Worm (Caenorhabditis elegans) whole organism, early embryonic: Measurements from ENCODE around the gene lury-1.

Experiments
- B0310.2 ChIP-seq: sonication (generic microtip); optimal IDR thresholded peaks from 2 replicates; lab custom pipeline; 2016; ENCODE audit warnings: mild to moderate bottlenecking, missing genetic modification characterization, missing compliant biosample characterization
- F13C5.2 ChIP-seq: sonication (generic microtip); optimal IDR thresholded peaks from 2 replicates; lab custom pipeline; 2017; ENCODE audit warnings: mild to moderate bottlenecking, missing genetic modification characterization, inconsistent platforms, missing compliant biosample characterization
- aly-1 ChIP-seq: sonication (generic microtip); optimal IDR thresholded peaks from 2 replicates; lab custom pipeline; 2016; ENCODE audit warnings: missing genetic modification characterization, missing compliant biosample characterization
- ama-1 ChIP-seq: fragments of 150-350 bp; optimal IDR thresholded peaks from 2 replicates; lab custom pipeline; 2014
- ceh-13 ChIP-seq: fragments of 200-800 bp; sonication (Bioruptor generic); optimal IDR thresholded peaks from 2 replicates; lab custom pipeline; 2018; ENCODE audit warnings: mild to moderate bottlenecking, missing genetic modification characterization, missing compliant biosample characterization
- ceh-36 ChIP-seq: sonication (generic microtip); optimal IDR thresholded peaks from 2 replicates; lab custom pipeline; 2016; ENCODE audit warnings: missing genetic modification characterization, inconsistent platforms, missing compliant biosample characterization
- ets-7 ChIP-seq: sonication (generic microtip); optimal IDR thresholded peaks from 2 replicates; lab custom pipeline; 2016; ENCODE audit warnings: missing genotype, missing genetic modification characterization, missing compliant biosample characterization
- flt-1 ChIP-seq: fragments of 200-800 bp; sonication (Bioruptor generic); IDR thresholded peaks from 2 replicates; pipeline ENCODE4 v1.3.6; 2022; ENCODE audit warnings: missing genetic modification characterization, missing compliant biosample characterization
- hmbx-1 ChIP-seq: sonication (generic microtip); optimal IDR thresholded peaks from 2 replicates; lab custom pipeline; 2016; ENCODE audit warnings: mild to moderate bottlenecking, missing genetic modification characterization, missing compliant biosample characterization
- hmg-4 ChIP-seq: fragments of 200-800 bp; sonication (Bioruptor generic); optimal IDR thresholded peaks from 2 replicates; lab custom pipeline; 2018; ENCODE audit warnings: mild to moderate bottlenecking, missing genetic modification characterization, missing compliant biosample characterization
- hnd-1 ChIP-seq: sonication (generic microtip); optimal IDR thresholded peaks from 2 replicates; lab custom pipeline; 2016; ENCODE audit warnings: missing genetic modification characterization, missing compliant biosample characterization
- pes-1 ChIP-seq: fragments of 200-800 bp; sonication (Bioruptor generic); IDR thresholded peaks from 2 replicates; pipeline ENCODE4 v1.3.6; 2022; ENCODE audit warnings: missing genetic modification reagents, missing genetic modification characterization, missing compliant biosample characterization
- scrt-1 ChIP-seq: fragments of 200-800 bp; sonication (Bioruptor generic); IDR thresholded peaks from 2 replicates; pipeline ENCODE4 v1.3.6; 2022; ENCODE audit warnings: missing genetic modification characterization, missing compliant biosample characterization
- sea-1 ChIP-seq: fragments of 200-800 bp; sonication (Bioruptor generic); conservative IDR thresholded peaks from 2 replicates; pipeline ENCODE4 v1.3.6; 2022; ENCODE audit warnings: missing genetic modification characterization, missing compliant biosample characterization
- tbx-11 ChIP-seq: fragments of 200-800 bp; sonication (Bioruptor generic); IDR thresholded peaks from 2 replicates; pipeline ENCODE4 v1.3.6; 2022; ENCODE audit warnings: missing genetic modification characterization, missing compliant biosample characterization
- tbx-37 ChIP-seq: fragments of 200-800 bp; sonication (Bioruptor generic); conservative IDR thresholded peaks from 2 replicates; pipeline ENCODE4 v1.3.6; 2022; ENCODE audit warnings: missing genetic modification reagents, missing genetic modification characterization, missing compliant biosample characterization
- tra-4 ChIP-seq: sonication (generic microtip); optimal IDR thresholded peaks from 2 replicates; lab custom pipeline; 2017; ENCODE audit warnings: missing genetic modification characterization, missing compliant biosample characterization

Gene lury-1

ce11 chrIII:12186111-12186510 lies at the start of gene lury-1:
lury-1 (plus strand) TSS chrIII:12186411.
- TF ChIP-seq ceh-13 (GFP tag; lab: Kevin White, UChicago), result no peak

ce11 chrIII:12137095-12137494 lies 49.1 kb upstream of the lury-1 start:
- no peak for TF ChIP-seq ama-1
- no peak for TF ChIP-seq flt-1
- no peak for TF ChIP-seq sea-1 (GFP tag; lab: Robert Waterston, UW)
- TF ChIP-seq ets-7 (tag; lab: Kevin White, UChicago), result no peak
- no peak for TF ChIP-seq B0310.2 (tag; lab: Kevin White, UChicago)
- no peak for TF ChIP-seq ceh-13 (GFP tag; lab: Kevin White, UChicago)
- TF ChIP-seq scrt-1 (GFP tag; lab: Robert Waterston, UW), result no peak
- no peak for TF ChIP-seq aly-1 (tag; lab: Kevin White, UChicago)
- no peak for TF ChIP-seq hnd-1 (tag; lab: Kevin White, UChicago)
- no peak for TF ChIP-seq tra-4 (tag; lab: Kevin White, UChicago)
- TF ChIP-seq F13C5.2 (tag; lab: Kevin White, UChicago), result no peak
- no peak for TF ChIP-seq hmbx-1 (tag; lab: Kevin White, UChicago)
- TF ChIP-seq pes-1 (GFP tag; lab: Robert Waterston, UW), result no peak

ce11 chrIII:12137515-12137914 lies 48.7 kb upstream of the lury-1 start:
- TF ChIP-seq B0310.2 (tag; lab: Kevin White, UChicago), result peak; percentile 11
- TF ChIP-seq hmg-4 (GFP tag; lab: Kevin White, UChicago), result no peak

ce11 chrIII:12138235-12138634 lies 48.0 kb upstream of the lury-1 start:
- no peak for TF ChIP-seq tbx-11 (GFP tag; lab: Robert Waterston, UW)
- no peak for TF ChIP-seq aly-1 (tag; lab: Kevin White, UChicago)
- no peak for TF ChIP-seq pes-1 (GFP tag; lab: Robert Waterston, UW)
- TF ChIP-seq tbx-37 (GFP tag; lab: Robert Waterston, UW), result no peak
- TF ChIP-seq hmbx-1 (tag; lab: Kevin White, UChicago), result no peak
- no peak for TF ChIP-seq ceh-36 (tag; lab: Kevin White, UChicago)
- TF ChIP-seq F13C5.2 (tag; lab: Kevin White, UChicago), result no peak
- TF ChIP-seq hmg-4 (GFP tag; lab: Kevin White, UChicago), result no peak
- TF ChIP-seq hnd-1 (tag; lab: Kevin White, UChicago), result no peak
- no peak for TF ChIP-seq tra-4 (tag; lab: Kevin White, UChicago)
- TF ChIP-seq sea-1 (GFP tag; lab: Robert Waterston, UW), result no peak
- TF ChIP-seq scrt-1 (GFP tag; lab: Robert Waterston, UW), result no peak
- TF ChIP-seq flt-1, result no peak
- TF ChIP-seq B0310.2 (tag; lab: Kevin White, UChicago), result no peak
- TF ChIP-seq ets-7 (tag; lab: Kevin White, UChicago), result no peak
- TF ChIP-seq ceh-13 (GFP tag; lab: Kevin White, UChicago), result no peak
- TF ChIP-seq ama-1, result no peak

- TF ChIP-seq tbx-11 (GFP tag; lab: Robert Waterston, UW) (no peak), hmg-4 (GFP tag; lab: Kevin White, UChicago) (peak; percentile 35), ceh-36 (tag; lab: Kevin White, UChicago) (peak; percentile 23), F13C5.2 (tag; lab: Kevin White, UChicago) (peak; percentile 24), flt-1 (no peak), tbx-37 (GFP tag; lab: Robert Waterston, UW) (peak; percentile 29), hnd-1 (tag; lab: Kevin White, UChicago) (no peak), hmbx-1 (tag; lab: Kevin White, UChicago) (no peak), B0310.2 (tag; lab: Kevin White, UChicago) (no peak), aly-1 (tag; lab: Kevin White, UChicago) (peak; percentile 15)
Observed at ce11 chrIII:12139471-12139870, 46.7 kb upstream of the lury-1 start.

ce11 chrIII:12142419-12143107 lies 43.6 kb upstream of the lury-1 start:
- TF ChIP-seq hmg-4 (GFP tag; lab: Kevin White, UChicago), result no peak
- no peak for TF ChIP-seq ets-7 (tag; lab: Kevin White, UChicago)
- no peak for TF ChIP-seq ama-1
- TF ChIP-seq pes-1 (GFP tag; lab: Robert Waterston, UW), result no peak
- no peak for TF ChIP-seq ceh-13 (GFP tag; lab: Kevin White, UChicago)
- TF ChIP-seq hmbx-1 (tag; lab: Kevin White, UChicago), result no peak
- TF ChIP-seq hnd-1 (tag; lab: Kevin White, UChicago), result no peak
- no peak for TF ChIP-seq ceh-36 (tag; lab: Kevin White, UChicago)

- TF ChIP-seq hmg-4 (GFP tag; lab: Kevin White, UChicago) (no peak), ceh-36 (tag; lab: Kevin White, UChicago) (peak; percentile 60)
Observed at ce11 chrIII:12143792-12144191, 42.4 kb upstream of the lury-1 start.

- no peak for TF ChIP-seq flt-1
- TF ChIP-seq aly-1 (tag; lab: Kevin White, UChicago), result peak; percentile 30
Observed at ce11 chrIII:12149958-12150357, 36.3 kb upstream of the lury-1 start.
